Fruit fly (Drosophila melanogaster): ENCODE results near the gene yem.

The yem gene

DNA sequence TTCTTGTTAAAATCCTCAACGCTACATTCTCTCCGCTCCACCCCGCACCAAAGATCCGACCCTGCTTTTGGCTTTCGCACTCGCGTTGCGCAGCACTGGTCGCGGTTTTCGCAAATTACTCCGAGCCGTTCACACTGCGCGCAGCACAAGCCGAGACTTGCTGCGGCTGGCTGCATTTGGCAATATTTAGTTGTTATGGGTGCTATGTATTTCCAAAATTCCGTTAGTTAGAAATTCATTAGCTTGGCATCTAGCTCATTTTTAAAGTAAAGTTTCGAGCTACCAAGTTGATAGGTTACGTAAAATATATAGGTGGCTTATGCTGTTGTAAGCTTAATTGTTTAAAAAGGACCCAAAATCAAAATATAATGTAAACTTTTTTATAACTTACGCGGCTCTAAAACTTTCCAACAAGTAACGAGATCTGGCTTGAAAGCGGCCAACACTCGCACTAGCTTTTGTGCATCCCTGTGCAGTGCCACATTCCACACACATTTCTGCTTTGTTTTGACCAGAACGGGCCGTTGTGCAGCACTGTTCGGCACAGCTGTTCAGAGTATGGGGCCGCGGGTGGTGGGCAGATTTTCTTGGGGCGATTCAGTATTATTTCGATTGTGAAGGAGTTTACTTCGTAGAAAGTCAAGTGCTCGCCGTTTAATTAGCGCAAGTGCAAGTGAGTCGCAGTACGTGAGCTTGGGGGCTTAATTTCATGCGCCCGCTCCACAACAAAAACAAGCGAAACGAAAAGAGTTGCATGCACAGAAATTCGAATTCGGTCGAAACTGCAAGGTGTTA lies at the start of gene yem, which contains the start of gene Ctl2:
Gene yem, minus strand, starts transcription at position 63 of the 795 bp plus-strand sequence.
Gene Ctl2, plus strand, starts transcription at position 554 of the 795 bp plus-strand sequence.
- TF ChIP-seq jim (GFP tag; optimal IDR thresholded peaks at IDR 0.05) = no peak
- TF ChIP-seq brk (GFP tag; optimal IDR thresholded peaks at IDR 0.05) = no peak
- TF ChIP-seq Sp1 (GFP tag; optimal IDR thresholded peaks at IDR 0.05) = peak; percentile 61
- peak; percentile 49 for TF ChIP-seq OdsH (GFP tag; optimal IDR thresholded peaks at IDR 0.05)
- peak; percentile 23 for TF ChIP-seq Dif (GFP tag; optimal IDR thresholded peaks at IDR 0.05; ENCODE audit: partially characterized antibody)
- peak; percentile 79 for TF ChIP-seq br (GFP tag; optimal IDR thresholded peaks at IDR 0.05)
- peak; percentile 64 for TF ChIP-seq dmrt93B (GFP tag; optimal IDR thresholded peaks at IDR 0.05)
- no peak for TF ChIP-seq Jra (GFP tag; optimal IDR thresholded peaks at IDR 0.05)
- no peak for TF ChIP-seq Mio (GFP tag; optimal IDR thresholded peaks at IDR 0.05)
- peak; percentile 56 for TF ChIP-seq rgr (GFP tag; optimal IDR thresholded peaks at IDR 0.05)
- TF ChIP-seq tai (GFP tag; optimal IDR thresholded peaks at IDR 0.05) = no peak
- TF ChIP-seq sv (GFP tag; optimal IDR thresholded peaks at IDR 0.05) = peak; percentile 85
- TF ChIP-seq Myc (optimal IDR thresholded peaks at IDR 0.05) = peak; percentile 93
- peak; percentile 96 for TF ChIP-seq Hr83 (GFP tag; optimal IDR thresholded peaks at IDR 0.05; ENCODE audit: poor library complexity, severe bottlenecking)
- TF ChIP-seq CG9705 (GFP tag; optimal IDR thresholded peaks at IDR 0.05) = peak; percentile 63
- TF ChIP-seq dl (GFP tag; optimal IDR thresholded peaks at IDR 0.05; ENCODE audit: insufficient read depth in 1 of 2, partially characterized antibody in 2 of 2) = no peak
- TF ChIP-seq lola (GFP tag; optimal IDR thresholded peaks at IDR 0.05) = no peak
- TF ChIP-seq ey (GFP tag; optimal IDR thresholded peaks at IDR 0.05) = peak; percentile 71
- TF ChIP-seq Vsx2 (GFP tag; optimal IDR thresholded peaks at IDR 0.05; ENCODE audit: partially characterized antibody) = no peak
- TF ChIP-seq CG32264 (GFP tag; optimal IDR thresholded peaks at IDR 0.05) = no peak
- peak; percentile 71 for TF ChIP-seq HLH106 (tag; optimal IDR thresholded peaks at IDR 0.05)
- peak; percentile 75 for TF ChIP-seq h (GFP tag; optimal IDR thresholded peaks at IDR 0.05)
- TF ChIP-seq foxo (GFP tag; optimal IDR thresholded peaks at IDR 0.05) = peak in 1 of 2 experiments; percentile 85
- peak; percentile 52 for TF ChIP-seq GATAd (GFP tag; optimal IDR thresholded peaks at IDR 0.05)
- no peak for TF ChIP-seq pan (optimal IDR thresholded peaks at IDR 0.05)
- no peak for TF ChIP-seq usp (GFP tag; optimal IDR thresholded peaks at IDR 0.05)
- peak; percentile 95 for TF ChIP-seq woc (GFP tag; optimal IDR thresholded peaks at IDR 0.05)
- TF ChIP-seq dsf (GFP tag; optimal IDR thresholded peaks at IDR 0.05; ENCODE audit: borderline replicate concordance) = no peak
- peak; percentile 82 for TF ChIP-seq fru (GFP tag; optimal IDR thresholded peaks at IDR 0.05)
- TF ChIP-seq Rel (GFP tag; optimal IDR thresholded peaks at IDR 0.05) = no peak
- TF ChIP-seq Rel (tag; optimal IDR thresholded peaks at IDR 0.05) = peak; percentile 47
- TF ChIP-seq Abd-B (GFP tag; optimal IDR thresholded peaks at IDR 0.05) = no peak
- no peak for TF ChIP-seq sage (GFP tag; optimal IDR thresholded peaks at IDR 0.05)
- no peak for TF ChIP-seq Hr78 (GFP tag; optimal IDR thresholded peaks at IDR 0.05)
- peak; percentile 76 for TF ChIP-seq psq (GFP tag; optimal IDR thresholded peaks at IDR 0.05)
- TF ChIP-seq Dfd (GFP tag; optimal IDR thresholded peaks at IDR 0.05) = no peak
- no peak for TF ChIP-seq N (GFP tag; optimal IDR thresholded peaks at IDR 0.05)
- TF ChIP-seq Hnf4 (GFP tag; optimal IDR thresholded peaks at IDR 0.05) = no peak
- TF ChIP-seq CrebA (GFP tag; optimal IDR thresholded peaks at IDR 0.05; ENCODE audit: borderline replicate concordance) = no peak

DNA sequence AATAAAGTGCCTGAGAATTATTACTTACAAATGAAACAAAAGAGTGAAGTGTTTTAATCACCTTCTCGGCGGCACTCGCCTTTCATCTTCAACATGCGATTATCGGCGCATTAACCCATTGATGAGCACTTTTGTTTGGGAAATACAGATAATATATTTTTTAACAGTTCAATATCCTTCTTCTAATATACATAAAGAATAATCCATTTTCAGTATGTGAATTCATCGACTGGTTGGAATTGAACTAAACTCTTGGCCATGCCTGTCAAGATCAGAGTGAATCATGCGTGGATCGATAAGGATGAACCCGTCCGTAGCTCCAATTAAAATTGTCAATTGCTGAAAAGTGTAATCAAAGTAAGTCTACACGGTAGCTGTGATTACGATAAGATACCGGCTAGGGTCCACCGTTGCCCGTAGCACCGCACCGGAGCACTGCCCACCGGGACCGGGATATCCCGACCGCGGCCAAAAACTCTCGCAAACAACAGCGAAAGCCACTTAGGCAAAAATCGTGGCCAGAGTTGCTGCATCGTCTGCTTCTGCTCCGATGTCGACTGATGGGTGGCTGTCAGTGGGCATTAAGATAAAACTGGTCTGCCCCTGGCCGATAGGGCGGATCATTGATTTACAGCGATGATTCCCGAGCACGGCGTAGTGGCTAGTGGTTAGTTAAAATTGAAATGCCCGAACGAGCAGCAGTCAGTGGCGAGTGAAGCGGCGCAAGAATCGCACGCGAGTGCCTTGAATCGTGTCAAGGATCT lies 42.4 kb upstream of the yem start, which contains the start of gene CG11898:
Gene CG11898, plus strand, starts transcription at position 714 of the 764 bp plus-strand sequence.
- TF ChIP-seq lola (GFP tag; optimal IDR thresholded peaks at IDR 0.05) (no peak), Hr78 (GFP tag; optimal IDR thresholded peaks at IDR 0.05) (no peak), Dfd (GFP tag; optimal IDR thresholded peaks at IDR 0.05) (no peak), jim (GFP tag; optimal IDR thresholded peaks at IDR 0.05) (no peak), Jra (GFP tag; optimal IDR thresholded peaks at IDR 0.05) (no peak), dmrt93B (GFP tag; optimal IDR thresholded peaks at IDR 0.05) (no peak), Hr83 (GFP tag; optimal IDR thresholded peaks at IDR 0.05; ENCODE audit: poor library complexity, severe bottlenecking) (no peak), HLH106 (tag; optimal IDR thresholded peaks at IDR 0.05) (peak; percentile 40), pan (optimal IDR thresholded peaks at IDR 0.05) (no peak), GATAd (GFP tag; optimal IDR thresholded peaks at IDR 0.05) (no peak), N (GFP tag; optimal IDR thresholded peaks at IDR 0.05) (no peak), Mio (GFP tag; optimal IDR thresholded peaks at IDR 0.05) (no peak), OdsH (GFP tag; optimal IDR thresholded peaks at IDR 0.05) (peak; percentile 35), Hnf4 (GFP tag; optimal IDR thresholded peaks at IDR 0.05) (no peak), psq (GFP tag; optimal IDR thresholded peaks at IDR 0.05) (peak; percentile 16), foxo (GFP tag; optimal IDR thresholded peaks at IDR 0.05) (peak in 1 of 2 experiments; percentile 62), Sp1 (GFP tag; optimal IDR thresholded peaks at IDR 0.05) (no peak), CG9705 (GFP tag; optimal IDR thresholded peaks at IDR 0.05) (no peak), br (GFP tag; optimal IDR thresholded peaks at IDR 0.05) (peak; percentile 67), tai (GFP tag; optimal IDR thresholded peaks at IDR 0.05) (no peak), rgr (GFP tag; optimal IDR thresholded peaks at IDR 0.05) (peak; percentile 64), ey (GFP tag; optimal IDR thresholded peaks at IDR 0.05) (peak; percentile 54), Abd-B (GFP tag; optimal IDR thresholded peaks at IDR 0.05) (no peak), fru (GFP tag; optimal IDR thresholded peaks at IDR 0.05) (peak; percentile 77), dl (GFP tag; optimal IDR thresholded peaks at IDR 0.05; ENCODE audit: insufficient read depth in 1 of 2, partially characterized antibody in 2 of 2) (no peak), CG32264 (GFP tag; optimal IDR thresholded peaks at IDR 0.05) (no peak), usp (GFP tag; optimal IDR thresholded peaks at IDR 0.05) (no peak), Myc (optimal IDR thresholded peaks at IDR 0.05) (no peak), woc (GFP tag; optimal IDR thresholded peaks at IDR 0.05) (no peak), dsf (GFP tag; optimal IDR thresholded peaks at IDR 0.05; ENCODE audit: borderline replicate concordance) (no peak), brk (GFP tag; optimal IDR thresholded peaks at IDR 0.05) (no peak), CrebA (GFP tag; optimal IDR thresholded peaks at IDR 0.05; ENCODE audit: borderline replicate concordance) (no peak), Rel (GFP tag; optimal IDR thresholded peaks at IDR 0.05) (no peak), Rel (tag; optimal IDR thresholded peaks at IDR 0.05) (no peak), sage (GFP tag; optimal IDR thresholded peaks at IDR 0.05) (no peak), Dif (GFP tag; optimal IDR thresholded peaks at IDR 0.05; ENCODE audit: partially characterized antibody) (no peak), Vsx2 (GFP tag; optimal IDR thresholded peaks at IDR 0.05; ENCODE audit: partially characterized antibody) (no peak)
